Worm (Caenorhabditis elegans) whole organism, L4 larva: ENCODE results near the gene fipr-13.

Experiments used
- R02D3.7 ChIP-seq: fragments of 150-350 bp; sonication (generic microtip); optimal IDR thresholded peaks from 3 replicates; lab custom pipeline; 2014; ENCODE audit warnings: missing biosample characterization, missing genetic modification characterization
- arid-1 ChIP-seq: fragments of 200-800 bp; sonication (Bioruptor generic); conservative IDR thresholded peaks from 2 replicates; pipeline ENCODE4 v1.3.6; 2022; ENCODE audit warnings: missing genetic modification reagents, missing genetic modification characterization, missing compliant biosample characterization
- hlh-11 ChIP-seq: fragments of 200-800 bp; sonication (Bioruptor generic); optimal IDR thresholded peaks from 2 replicates; lab custom pipeline; 2018; ENCODE audit warnings: mild to moderate bottlenecking, missing genetic modification characterization, missing compliant biosample characterization
- lin-15B ChIP-seq: fragments of 150-350 bp; sonication (generic microtip); optimal IDR thresholded peaks from 3 replicates; lab custom pipeline; 2014; ENCODE audit warnings: missing biosample characterization, missing genetic modification characterization
- nhr-11 ChIP-seq: fragments of 150-350 bp; optimal IDR thresholded peaks from 2 replicates; lab custom pipeline; 2014; ENCODE audit warnings: missing biosample characterization, missing genetic modification characterization
- nhr-28 ChIP-seq: fragments of 150-350 bp; optimal IDR thresholded peaks from 2 replicates; lab custom pipeline; 2014; ENCODE audit warnings: missing biosample characterization, missing genetic modification characterization
- nhr-6 ChIP-seq: fragments of 150-350 bp; optimal IDR thresholded peaks from 2 replicates; lab custom pipeline; 2014; ENCODE audit warnings: missing biosample characterization, missing genetic modification characterization
- pha-4 ChIP-seq, 2 experiments: fragments of 150-350 bp in 1 of 2; fragments of 200-800 bp in 1 of 2; sonication (Bioruptor generic) in 1 of 2; IDR thresholded peaks in 1 of 2; optimal IDR thresholded peaks in 1 of 2; 2 replicates each; pipeline versions ENCODE4 v1.3.6 to Lab custom; 2014 to 2022; ENCODE audit warnings: missing genetic modification characterization in 2 of 2, missing genetic modification reagents in 2 of 2, missing biosample characterization in 1 of 2, missing compliant biosample characterization in 1 of 2

ce11 chrV:10086141-10086540, 21.8 kb downstream of the fipr-13 start:
- TF ChIP-seq arid-1 (GFP tag; lab: Robert Waterston, UW) (no peak), hlh-11 (tag; lab: Kevin White, UChicago) (no peak), nhr-11 (tag; lab: Kevin White, UChicago) (no peak), nhr-28 (tag; lab: Kevin White, UChicago) (no peak), pha-4 (GFP tag; IDR thresholded peaks at IDR 0.05; lab: Robert Waterston, UW) (no peak), pha-4 (tag; optimal IDR thresholded peaks at IDR 0.05; lab: Kevin White, UChicago) (no peak), nhr-6 (tag; lab: Kevin White, UChicago) (no peak), lin-15B (tag; lab: Kevin White, UChicago) (no peak), R02D3.7 (tag; lab: Kevin White, UChicago) (no peak)
